Worm (Caenorhabditis elegans): ENCODE data around the gene C04C3.9.

The C04C3.9 gene

DNA sequence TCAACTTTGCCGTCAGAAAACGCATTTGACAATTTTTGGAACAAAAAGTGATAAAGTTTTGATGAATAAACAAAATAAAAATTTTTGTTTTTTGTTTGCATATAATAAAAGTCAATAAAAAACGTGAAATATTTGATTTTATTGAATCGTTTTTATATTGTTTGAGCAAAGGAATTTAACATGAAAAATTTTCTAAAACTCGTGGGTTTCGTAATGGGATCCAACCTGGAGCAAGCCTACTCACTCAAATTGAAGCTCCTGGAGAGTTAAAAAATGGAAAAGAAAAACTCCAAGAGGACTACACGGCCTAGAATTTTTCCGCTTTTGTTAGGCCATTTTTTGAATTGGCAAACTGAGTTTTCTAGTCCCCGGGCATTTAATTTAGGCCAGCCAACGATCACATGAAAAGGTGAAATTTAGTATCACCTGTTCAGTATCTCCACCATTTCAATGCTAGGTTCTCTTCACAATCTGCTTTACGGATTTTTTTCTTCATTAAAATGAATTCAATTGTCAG lies at the start of gene C04C3.9, which contains the start of gene srz-60:
Gene C04C3.9, minus strand, starts transcription at position 101 of the 517 bp plus-strand sequence.
Gene srz-60, plus strand, starts transcription at position 467 of the 517 bp plus-strand sequence.
- TF ChIP-seq ceh-34 (tag; optimal IDR thresholded peaks at IDR 0.05) = no peak
- no peak for TF ChIP-seq K02D7.2 (tag; optimal IDR thresholded peaks at IDR 0.05)
- TF ChIP-seq gmeb-2 (tag; optimal IDR thresholded peaks at IDR 0.05) = no peak
- TF ChIP-seq hlh-30 (tag; optimal IDR thresholded peaks at IDR 0.05; ENCODE audit: insufficient read depth) = no peak
- TF ChIP-seq tbx-7 (tag; optimal IDR thresholded peaks at IDR 0.05) = no peak
- no peak for TF ChIP-seq Y22D7AL.16 (tag; optimal IDR thresholded peaks at IDR 0.05)
- TF ChIP-seq nhr-11 (tag; optimal IDR thresholded peaks at IDR 0.05) = no peak
- TF ChIP-seq eyg-1 (tag; optimal IDR thresholded peaks at IDR 0.05) = no peak
- no peak for TF ChIP-seq pha-2 (tag; optimal IDR thresholded peaks at IDR 0.05)
- no peak for TF ChIP-seq fkh-6 (tag; optimal IDR thresholded peaks at IDR 0.05)
- TF ChIP-seq ceh-48 (tag; optimal IDR thresholded peaks at IDR 0.05) = no peak
- TF ChIP-seq ceh-22 (tag; optimal IDR thresholded peaks at IDR 0.05) = no peak
- no peak for TF ChIP-seq T23F11.4 (GFP tag; optimal IDR thresholded peaks at IDR 0.05)
- TF ChIP-seq ets-4 (tag; optimal IDR thresholded peaks at IDR 0.05) = no peak

DNA sequence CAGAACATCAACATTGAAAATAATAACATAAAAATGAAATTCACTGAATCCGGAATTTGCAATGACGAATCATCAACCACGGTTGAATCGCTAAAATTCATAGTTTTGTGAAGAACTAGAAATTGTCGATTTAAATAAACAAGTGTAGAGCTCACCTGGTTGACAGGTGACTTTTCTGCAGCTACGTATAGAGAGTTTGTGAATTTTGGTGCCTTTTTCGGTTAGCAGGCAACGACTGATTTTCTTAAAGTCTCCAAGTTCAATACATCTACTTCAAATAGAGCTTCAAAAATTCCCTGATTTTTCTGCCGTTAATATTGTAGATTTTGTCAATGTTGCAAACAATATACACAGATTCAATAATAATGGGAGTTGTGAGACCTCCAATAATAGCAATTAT lies 48.8 kb upstream of the C04C3.9 start, which contains the start of gene srz-69:
Gene srz-69, minus strand, starts transcription at position 101 of the 400 bp plus-strand sequence.
- no peak for TF ChIP-seq nfya-1 (tag; optimal IDR thresholded peaks at IDR 0.05)
- no peak for TF ChIP-seq odd-2 (tag; optimal IDR thresholded peaks at IDR 0.05)
- no peak for TF ChIP-seq hlh-13 (GFP tag; optimal IDR thresholded peaks at IDR 0.05)
- TF ChIP-seq ttx-3 (tag; optimal IDR thresholded peaks at IDR 0.05) = no peak
- TF ChIP-seq sox-4 (tag; optimal IDR thresholded peaks at IDR 0.05) = no peak
- no peak for TF ChIP-seq ceh-2 (tag; optimal IDR thresholded peaks at IDR 0.05)
- no peak for TF ChIP-seq pax-1 (tag; optimal IDR thresholded peaks at IDR 0.05)
- no peak for TF ChIP-seq unc-55 (GFP tag; optimal IDR thresholded peaks at IDR 0.05)
- TF ChIP-seq pha-4 (tag; optimal IDR thresholded peaks at IDR 0.05) = no peak
- TF ChIP-seq K09A11.1 (tag; optimal IDR thresholded peaks at IDR 0.05; ENCODE audit: insufficient read depth) = no peak
- no peak for TF ChIP-seq K02D7.2 (tag; optimal IDR thresholded peaks at IDR 0.05)
- no peak for TF ChIP-seq ceh-34 (tag; optimal IDR thresholded peaks at IDR 0.05)
- no peak for TF ChIP-seq rnt-1 (tag; optimal IDR thresholded peaks at IDR 0.05)

DNA sequence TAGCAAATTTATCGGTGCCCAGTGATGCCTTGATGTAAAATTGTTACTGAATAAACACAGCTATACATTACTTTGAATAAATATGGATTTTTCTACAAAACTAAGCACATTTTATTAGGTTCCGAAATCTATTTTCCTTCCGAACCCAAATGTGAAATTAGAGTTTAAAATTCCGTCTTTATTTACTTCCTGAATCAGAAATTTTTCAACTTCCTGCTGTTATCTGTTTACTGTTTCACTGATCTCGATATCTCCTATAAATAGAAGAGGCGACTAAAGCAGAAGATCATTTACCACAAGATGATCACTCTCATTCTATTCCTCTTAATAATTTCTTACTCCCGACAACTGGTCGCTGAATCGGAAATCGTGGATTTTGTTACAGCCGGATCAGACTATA lies 41.4 kb upstream of the C04C3.9 start, which contains the start of gene F58E2.2:
Gene F58E2.2, plus strand, starts transcription at position 301 of the 400 bp plus-strand sequence.
- TF ChIP-seq ztf-16 (tag; optimal IDR thresholded peaks at IDR 0.05) (no peak), hlh-30 (tag; optimal IDR thresholded peaks at IDR 0.05; ENCODE audit: insufficient read depth) (no peak), ceh-31 (tag; optimal IDR thresholded peaks at IDR 0.05) (no peak), pat-9 (tag; optimal IDR thresholded peaks at IDR 0.05) (no peak), sdc-2 (tag; optimal IDR thresholded peaks at IDR 0.05) (no peak), zip-5 (tag; optimal IDR thresholded peaks at IDR 0.05) (no peak), tbx-7 (tag; optimal IDR thresholded peaks at IDR 0.05) (no peak), che-1 (tag; optimal IDR thresholded peaks at IDR 0.05) (no peak), syd-9 (tag; optimal IDR thresholded peaks at IDR 0.05) (no peak), tbx-2 (tag; optimal IDR thresholded peaks at IDR 0.05) (no peak), pax-1 (tag; optimal IDR thresholded peaks at IDR 0.05) (no peak), fax-1 (tag; optimal IDR thresholded peaks at IDR 0.05) (no peak), pqm-1 (tag; optimal IDR thresholded peaks at IDR 0.05) (no peak)

DNA sequence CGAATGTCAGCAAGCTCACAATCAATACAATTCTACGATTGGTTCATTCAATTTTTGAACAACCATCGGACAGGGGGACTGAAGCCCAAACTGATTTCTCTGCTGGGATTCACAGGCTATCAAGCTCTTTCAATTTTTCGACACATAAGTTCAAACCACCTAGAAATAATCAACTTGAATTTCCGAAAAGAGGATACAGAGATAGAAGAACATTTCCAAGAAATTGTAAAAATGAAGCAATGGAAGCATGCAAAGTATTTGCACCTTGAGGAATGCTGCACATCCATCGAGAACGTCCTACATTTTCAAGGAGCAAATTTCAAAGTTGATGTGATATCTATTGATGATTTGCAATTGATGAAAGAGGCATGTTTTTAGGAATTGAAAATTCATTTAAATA lies 39.4 kb upstream of the C04C3.9 start:
- TF ChIP-seq syd-9 (tag; optimal IDR thresholded peaks at IDR 0.05) = no peak

DNA sequence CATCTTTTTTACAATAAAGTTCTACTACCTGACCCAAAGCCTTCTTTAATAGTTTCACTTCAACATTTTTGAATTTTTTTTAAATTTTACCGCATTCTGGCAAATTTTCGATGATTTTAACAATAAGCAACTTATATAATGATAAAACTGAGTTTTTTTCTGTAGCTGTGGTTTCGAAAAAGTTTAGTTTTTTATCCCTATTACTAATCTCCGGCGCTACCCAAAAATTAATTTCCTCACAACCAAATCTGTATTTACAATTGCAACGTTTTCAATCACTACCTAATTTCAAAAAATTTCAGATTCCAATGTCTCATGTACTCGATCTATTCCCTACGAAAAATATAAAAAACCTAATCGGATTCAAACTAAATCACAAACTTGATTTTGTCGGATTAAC lies 38.8 kb upstream of the C04C3.9 start, which contains the start of gene F58E2.3:
Gene F58E2.3, plus strand, starts transcription at position 301 of the 400 bp plus-strand sequence.
- TF ChIP-seq ceh-2 (tag; optimal IDR thresholded peaks at IDR 0.05) (no peak), lin-11 (tag; optimal IDR thresholded peaks at IDR 0.05) (no peak), ref-2 (tag; optimal IDR thresholded peaks at IDR 0.05) (no peak), ceh-14 (tag; optimal IDR thresholded peaks at IDR 0.05) (no peak), che-1 (tag; optimal IDR thresholded peaks at IDR 0.05) (no peak), ceh-24 (tag; optimal IDR thresholded peaks at IDR 0.05) (no peak), ahr-1 (tag; optimal IDR thresholded peaks at IDR 0.05) (no peak), dmd-4 (tag; optimal IDR thresholded peaks at IDR 0.05; ENCODE audit: borderline replicate concordance) (no peak), K09A11.1 (tag; optimal IDR thresholded peaks at IDR 0.05; ENCODE audit: insufficient read depth) (no peak), Y22D7AL.16 (tag; optimal IDR thresholded peaks at IDR 0.05) (no peak), dve-1 (tag; optimal IDR thresholded peaks at IDR 0.05) (no peak), ama-1 (optimal IDR thresholded peaks at IDR 0.05) (no peak), pros-1 (tag; optimal IDR thresholded peaks at IDR 0.05) (no peak), rnt-1 (tag; optimal IDR thresholded peaks at IDR 0.05) (no peak), pha-2 (tag; optimal IDR thresholded peaks at IDR 0.05) (no peak), unc-3 (GFP tag; conservative IDR thresholded peaks at IDR 0.05) (no peak), unc-3 (tag; optimal IDR thresholded peaks at IDR 0.05) (no peak), T23F11.4 (GFP tag; optimal IDR thresholded peaks at IDR 0.05) (no peak)
